Fruit fly (Drosophila melanogaster) ovary, adult (tissue): ENCODE results near the gene ttk.
A peak's percentile ranks its signal among the peaks of the same experiment; 100 is the strongest.

Experiments
- CG17801 ChIP-seq: fragments of 200-800 bp; optimal IDR thresholded peaks from 2 replicates; lab custom pipeline; 2019; ENCODE audit warnings: missing biosample characterization, mild to moderate bottlenecking, missing genetic modification characterization, moderate library complexity; ENCODE audit not compliant: partially characterized antibody

Gene ttk

DNA sequence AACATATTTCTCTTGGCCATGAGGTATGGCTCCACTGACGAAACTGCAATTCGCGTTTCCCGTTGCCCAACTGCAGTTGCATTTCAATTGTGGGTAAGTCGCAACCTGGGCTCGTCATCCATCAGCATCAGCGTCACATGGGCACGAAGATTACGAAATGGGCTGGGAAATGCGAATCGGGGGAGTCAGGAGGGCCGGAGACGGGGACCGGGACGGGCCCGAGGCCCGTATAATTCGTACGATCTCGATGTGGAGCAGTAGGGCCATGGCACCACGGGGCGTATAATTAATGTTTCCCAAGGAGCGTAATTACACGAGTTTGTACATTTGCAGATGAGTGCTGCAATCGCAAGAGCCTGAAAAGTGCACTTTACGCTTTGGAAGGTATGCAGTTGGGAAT is 51.5 kb downstream of the ttk start:
- no peak for TF ChIP-seq CG17801 (GFP tag; lab: Kevin White, UChicago)

DNA sequence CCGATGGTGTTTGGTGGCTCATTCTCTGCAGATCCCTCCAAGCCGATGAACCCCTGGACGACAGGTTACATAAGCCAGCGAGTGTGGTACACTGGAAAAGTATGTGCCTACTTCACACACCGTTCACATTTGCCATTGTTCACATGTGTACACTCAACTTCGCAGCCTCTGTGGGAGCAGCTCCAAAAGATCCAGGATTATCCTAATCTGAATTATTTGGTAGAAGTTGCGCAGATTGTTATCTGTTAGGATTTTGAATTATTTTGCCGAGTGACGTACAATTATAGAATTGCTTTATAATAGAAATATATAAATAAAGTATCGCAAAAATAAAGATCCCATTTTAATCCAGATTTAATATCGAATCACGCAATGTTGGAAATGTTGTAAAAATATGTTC is 53.9 kb downstream of the ttk start:
- TF ChIP-seq CG17801 (GFP tag; lab: Kevin White, UChicago) = no peak

- TF ChIP-seq CG17801 (GFP tag; lab: Kevin White, UChicago) = no peak
These were observed 54.5 kb downstream of the ttk start for dm6 chr3R:31768198-31768597.

DNA sequence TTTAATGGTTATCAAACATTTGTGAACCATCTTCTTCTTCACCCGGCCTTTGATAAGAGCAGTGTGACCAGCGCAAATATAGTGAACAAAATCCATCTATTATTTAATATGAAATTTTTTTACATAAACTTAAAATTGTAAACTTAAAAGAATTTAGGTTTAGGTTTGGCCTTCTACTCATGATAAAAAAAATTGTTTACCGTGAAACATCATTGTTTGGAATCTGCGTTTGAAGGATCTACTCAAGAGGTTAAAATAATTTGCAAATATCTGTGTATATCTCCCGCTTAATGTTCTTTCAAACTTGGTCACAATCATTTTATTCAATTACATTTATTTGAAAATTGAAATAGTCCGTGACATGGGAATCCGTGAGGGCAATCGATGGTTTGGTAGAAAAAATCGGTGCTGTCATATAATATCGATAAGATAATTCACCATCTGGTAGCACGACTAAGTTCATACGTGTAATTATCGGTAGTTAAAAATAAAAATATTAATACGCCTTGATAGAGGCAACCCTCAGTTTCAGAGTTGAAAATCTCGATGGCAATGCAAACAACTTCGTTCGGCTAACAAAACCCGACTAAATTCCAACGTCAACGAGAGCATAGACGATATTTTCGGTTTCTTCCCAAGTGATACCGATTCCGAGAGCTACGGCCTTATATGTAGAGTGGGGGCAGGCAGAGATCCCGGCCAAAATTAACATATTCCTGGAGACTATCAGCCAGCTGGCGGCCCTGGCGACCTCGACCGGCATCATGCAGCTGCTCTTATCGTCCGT is 58.3 kb downstream of the ttk start, which contains the start of the genes betaGlu and sip3:
Gene betaGlu, minus strand, starts transcription at position 59 of the 787 bp plus-strand sequence.
Gene sip3, plus strand, starts transcription at position 430 of the 787 bp plus-strand sequence.
- peak; percentile 6 for TF ChIP-seq CG17801 (GFP tag; lab: Kevin White, UChicago)

- TF ChIP-seq CG17801 (GFP tag; lab: Kevin White, UChicago) = peak; percentile 75
These were observed 63.1 kb downstream of the ttk start, which contains the start of the genes CG2126 and faf for dm6 chr3R:31776583-31777362. CG2126 (minus strand) TSS chr3R:31776652. faf (plus strand) TSS chr3R:31777020.

DNA sequence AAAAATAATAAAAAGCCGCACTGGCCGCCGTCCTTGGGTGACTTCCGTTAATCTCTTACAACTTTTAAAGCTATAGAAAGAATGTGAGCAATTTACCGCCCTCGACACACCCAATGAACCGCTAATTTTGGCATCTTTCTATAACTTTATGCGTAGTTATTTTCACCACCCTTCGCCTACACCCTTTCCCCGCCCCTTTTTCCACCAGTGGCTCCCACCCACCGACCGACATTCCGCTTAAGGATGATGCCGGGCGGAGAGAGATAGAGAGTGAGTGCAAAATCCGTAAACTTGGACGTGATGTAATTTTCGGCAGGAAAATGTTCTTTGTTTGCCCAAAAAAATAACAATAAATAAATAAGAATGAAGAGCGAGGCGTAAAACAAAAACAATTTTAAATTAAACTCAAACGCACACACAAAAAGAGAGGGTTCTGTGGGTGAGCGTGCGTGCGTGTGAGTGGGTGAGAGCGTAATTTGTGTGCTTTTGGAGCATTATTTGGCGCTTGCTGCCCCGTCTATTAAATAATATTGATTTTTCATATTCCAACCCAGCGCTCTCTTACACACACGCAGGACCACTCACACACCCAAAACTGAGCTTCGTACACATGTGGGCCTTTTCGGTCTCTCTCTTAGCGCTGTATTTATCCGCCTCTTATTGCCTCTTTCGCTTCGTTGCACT is 64.0 kb downstream of the ttk start:
- no peak for TF ChIP-seq CG17801 (GFP tag; lab: Kevin White, UChicago)
